Worm (Caenorhabditis elegans) whole organism, L4/young adult: ENCODE data around the gene msp-78.

Source experiments
- W03F9.2 ChIP-seq: fragments of 150-350 bp; optimal IDR thresholded peaks from 2 replicates; lab custom pipeline; 2014; ENCODE audit warnings: missing biosample characterization, missing genetic modification characterization
- dao-5 ChIP-seq: sonication (generic microtip); optimal IDR thresholded peaks from 2 replicates; lab custom pipeline; 2016; ENCODE audit warnings: missing genotype, missing genetic modification characterization, moderate library complexity, missing compliant biosample characterization

DNA sequence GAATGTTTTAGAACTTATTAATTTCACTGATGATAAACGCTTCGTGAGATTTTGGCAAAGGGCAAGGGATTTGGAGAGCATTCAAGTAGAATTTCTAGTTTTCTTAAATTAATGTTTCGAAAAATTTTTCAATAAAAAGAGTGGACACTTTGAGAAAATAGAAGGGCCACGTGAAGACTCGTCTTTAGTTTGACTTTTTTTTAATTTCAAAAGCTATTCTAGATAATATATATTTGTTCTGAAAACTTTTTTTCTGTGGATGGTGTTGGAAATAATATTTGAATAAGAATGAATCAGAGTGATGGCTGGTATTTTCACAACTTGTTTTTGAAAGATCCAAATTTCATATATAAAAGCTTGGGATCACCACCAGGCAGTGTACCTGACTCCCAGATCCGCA, 21.5 kb upstream of the msp-78 start, which contains the start of gene C28D4.8:
- no peak for TF ChIP-seq W03F9.2 (tag; lab: Kevin White, UChicago)
- TF ChIP-seq dao-5: no peak
